Worm (Caenorhabditis elegans) whole organism, young adult: ENCODE data around the gene phat-7.

Source experiments
- C17E4.6 ChIP-seq: fragments of 200-800 bp; sonication (Bioruptor generic); IDR thresholded peaks from 2 replicates; pipeline ENCODE4 v1.3.6; 2022; ENCODE audit warnings: missing genetic modification reagents, missing genetic modification characterization, missing compliant biosample characterization
- F57A8.1 ChIP-seq: fragments of 200-800 bp; sonication (Bioruptor generic); optimal IDR thresholded peaks from 2 replicates; lab custom pipeline; 2018; ENCODE audit warnings: mild to moderate bottlenecking, missing genetic modification characterization, moderate library complexity, missing compliant biosample characterization
- K11D2.4 ChIP-seq: fragments of 200-800 bp; sonication (Bioruptor generic); IDR thresholded peaks from 2 replicates; pipeline ENCODE4 v1.3.6; 2022; ENCODE audit warnings: missing genetic modification reagents, missing genetic modification characterization, missing compliant biosample characterization
- T07F8.4 ChIP-seq: sonication (generic microtip); optimal IDR thresholded peaks from 2 replicates; lab custom pipeline; 2016; ENCODE audit warnings: mild to moderate bottlenecking, missing genetic modification characterization, moderate library complexity, missing compliant biosample characterization
- T26A5.8 ChIP-seq: sonication (generic microtip); optimal IDR thresholded peaks from 2 replicates; lab custom pipeline; 2016; ENCODE audit warnings: missing genetic modification characterization, missing compliant biosample characterization
- aptf-2 ChIP-seq: fragments of 200-800 bp; sonication (Bioruptor generic); conservative IDR thresholded peaks from 2 replicates; pipeline ENCODE4 v1.3.6; 2022; ENCODE audit warnings: missing genetic modification reagents, missing genetic modification characterization, missing compliant biosample characterization
- aptf-3 ChIP-seq: fragments of 200-800 bp; sonication (Bioruptor generic); IDR thresholded peaks from 2 replicates; pipeline ENCODE4 v1.3.6; 2022; ENCODE audit warnings: missing genetic modification characterization, missing compliant biosample characterization
- atf-7 ChIP-seq: sonication (generic microtip); optimal IDR thresholded peaks from 2 replicates; lab custom pipeline; 2017; ENCODE audit warnings: mild to moderate bottlenecking, missing genetic modification characterization, missing compliant biosample characterization
- attf-5 ChIP-seq: fragments of 200-800 bp; sonication (Bioruptor generic); optimal IDR thresholded peaks from 2 replicates; lab custom pipeline; 2018; ENCODE audit warnings: mild to moderate bottlenecking, missing genetic modification characterization, missing compliant biosample characterization
- bed-1 ChIP-seq: fragments of 200-800 bp; sonication (Bioruptor generic); IDR thresholded peaks from 2 replicates; pipeline ENCODE4 v1.3.6; 2022; ENCODE audit warnings: missing genetic modification reagents, missing genetic modification characterization, missing compliant biosample characterization
- bed-2 ChIP-seq: fragments of 200-800 bp; sonication (Bioruptor generic); IDR thresholded peaks from 2 replicates; pipeline ENCODE4 v1.3.6; 2022; ENCODE audit warnings: missing genetic modification reagents, missing genetic modification characterization, missing compliant biosample characterization
- ceh-27 ChIP-seq: fragments of 200-800 bp; sonication (Bioruptor generic); optimal IDR thresholded peaks from 2 replicates; lab custom pipeline; 2018; ENCODE audit warnings: mild to moderate bottlenecking, missing genetic modification characterization, moderate library complexity, missing compliant biosample characterization
- ceh-79 ChIP-seq: sonication (generic microtip); optimal IDR thresholded peaks from 2 replicates; lab custom pipeline; 2017; ENCODE audit warnings: mild to moderate bottlenecking, missing genetic modification characterization, missing compliant biosample characterization
- die-1 ChIP-seq: sonication (generic microtip); optimal IDR thresholded peaks from 2 replicates; lab custom pipeline; 2016; ENCODE audit warnings: missing genotype, mild to moderate bottlenecking, missing genetic modification characterization, missing compliant biosample characterization
- efl-1 ChIP-seq: fragments of 150-350 bp; optimal IDR thresholded peaks from 2 replicates; lab custom pipeline; 2014; ENCODE audit warnings: missing biosample characterization, missing genetic modification reagents, missing genetic modification characterization
- egl-44 ChIP-seq: fragments of 200-800 bp; sonication (Bioruptor generic); IDR thresholded peaks from 2 replicates; pipeline ENCODE4 v1.3.6; 2022; ENCODE audit warnings: missing genetic modification reagents, missing genetic modification characterization, missing compliant biosample characterization
- egrh-3 ChIP-seq: fragments of 200-800 bp; sonication (Bioruptor generic); IDR thresholded peaks from 2 replicates; pipeline ENCODE4 v1.3.6; 2022; ENCODE audit warnings: missing genetic modification reagents, missing genetic modification characterization, missing compliant biosample characterization
- ets-4 ChIP-seq: fragments of 200-800 bp; sonication (Bioruptor generic); optimal IDR thresholded peaks from 2 replicates; lab custom pipeline; 2018; ENCODE audit warnings: mild to moderate bottlenecking, missing genetic modification characterization, missing compliant biosample characterization
- hlh-26 ChIP-seq: fragments of 200-800 bp; sonication (Bioruptor generic); conservative IDR thresholded peaks from 2 replicates; pipeline ENCODE4 v1.3.6; 2022; ENCODE audit warnings: missing genetic modification reagents, missing genetic modification characterization, missing compliant biosample characterization
- let-526 ChIP-seq: fragments of 200-800 bp; sonication (Bioruptor generic); IDR thresholded peaks from 2 replicates; pipeline ENCODE4 v1.3.6; 2022; ENCODE audit warnings: missing genetic modification reagents, missing genetic modification characterization, missing compliant biosample characterization
- lin-26 ChIP-seq: fragments of 200-800 bp; sonication (Bioruptor generic); IDR thresholded peaks from 2 replicates; pipeline ENCODE4 v1.3.6; 2022; ENCODE audit warnings: missing genetic modification reagents, missing genetic modification characterization, missing compliant biosample characterization
- lin-35 ChIP-seq, 3 experiments: fragments of 150-350 bp in 2 of 3; sonication (generic microtip) in 1 of 3; optimal IDR thresholded peaks; 2 replicates each; lab custom pipeline; 2014 to 2018; ENCODE audit warnings: missing biosample characterization in 3 of 3, missing genetic modification characterization in 3 of 3, missing genetic modification reagents in 3 of 3
- lin-40 ChIP-seq: sonication (generic microtip); optimal IDR thresholded peaks from 2 replicates; lab custom pipeline; 2016; ENCODE audit warnings: missing genetic modification characterization, mild to moderate bottlenecking, missing compliant biosample characterization, missing genotype, missing genetic modification reagents
- lin-54 ChIP-seq: fragments of 200-800 bp; sonication (Bioruptor generic); optimal IDR thresholded peaks from 2 replicates; lab custom pipeline; 2018; ENCODE audit warnings: mild to moderate bottlenecking, missing genetic modification characterization, missing compliant biosample characterization
- lsy-27 ChIP-seq: sonication (generic microtip); optimal IDR thresholded peaks from 2 replicates; lab custom pipeline; 2017; ENCODE audit warnings: missing genetic modification characterization, mild to moderate bottlenecking, missing compliant biosample characterization, antibody characterized with exemption, missing genotype, borderline replicate concordance; ENCODE audit not compliant: insufficient read depth
- madf-8 ChIP-seq: fragments of 200-800 bp; sonication (Bioruptor generic); conservative IDR thresholded peaks from 2 replicates; pipeline ENCODE4 v1.3.6; 2022; ENCODE audit warnings: missing genetic modification reagents, missing genetic modification characterization, missing compliant biosample characterization
- mcd-1 ChIP-seq: fragments of 200-800 bp; sonication (Bioruptor generic); IDR thresholded peaks from 2 replicates; pipeline ENCODE4 v1.3.6; 2022; ENCODE audit warnings: missing genetic modification reagents, missing genetic modification characterization, missing compliant biosample characterization
- mes-4 ChIP-seq: sonication (generic microtip); optimal IDR thresholded peaks from 2 replicates; lab custom pipeline; 2016; ENCODE audit warnings: missing genotype, missing genetic modification characterization, missing compliant biosample characterization
- nfya-2 ChIP-seq: fragments of 200-800 bp; sonication (Bioruptor generic); IDR thresholded peaks from 2 replicates; pipeline ENCODE4 v1.3.6; 2022; ENCODE audit warnings: missing genetic modification reagents, missing genetic modification characterization, missing compliant biosample characterization
- nfyb-1 ChIP-seq: fragments of 200-800 bp; sonication (Bioruptor generic); IDR thresholded peaks from 2 replicates; pipeline ENCODE4 v1.3.6; 2022; ENCODE audit warnings: missing genetic modification reagents, missing genetic modification characterization, missing compliant biosample characterization
- nhr-27 ChIP-seq: fragments of 200-800 bp; sonication (Bioruptor generic); optimal IDR thresholded peaks from 2 replicates; lab custom pipeline; 2018; ENCODE audit warnings: mild to moderate bottlenecking, missing genetic modification characterization, moderate library complexity, missing compliant biosample characterization
- rec-8 ChIP-seq, 2 experiments: sonication (generic microtip); optimal IDR thresholded peaks; 2 replicates each; lab custom pipeline; 2016; ENCODE audit warnings: mild to moderate bottlenecking in 2 of 2, missing genetic modification characterization in 2 of 2, missing genetic modification reagents in 2 of 2, missing genotype in 2 of 2, missing biosample characterization in 1 of 2, missing compliant biosample characterization in 1 of 2, moderate library complexity in 1 of 2
- snpc-1.3 ChIP-seq: sonication (generic microtip); optimal IDR thresholded peaks from 2 replicates; lab custom pipeline; 2017; ENCODE audit warnings: missing genetic modification characterization, mild to moderate bottlenecking, missing compliant biosample characterization, antibody characterized with exemption, moderate library complexity, missing genotype, missing genetic modification reagents; ENCODE audit not compliant: insufficient read depth
- snpc-4 ChIP-seq, 5 experiments: fragments of 150-350 bp in 1 of 5; sonication (generic microtip) in 4 of 5; optimal IDR thresholded peaks; 2 replicates each; lab custom pipeline; 2014 to 2018; ENCODE audit warnings: missing genetic modification characterization in 5 of 5, missing biosample characterization in 3 of 5, antibody characterized with exemption in 2 of 5, mild to moderate bottlenecking in 2 of 5, missing compliant biosample characterization in 2 of 5, missing genotype in 2 of 5, moderate library complexity in 2 of 5, missing genetic modification reagents in 1 of 5
- xnd-1 ChIP-seq: sonication (generic microtip); optimal IDR thresholded peaks from 2 replicates; lab custom pipeline; 2016; ENCODE audit warnings: missing genotype, missing genetic modification reagents, missing genetic modification characterization, missing compliant biosample characterization
- zfh-2 ChIP-seq: fragments of 200-800 bp; sonication (Bioruptor generic); conservative IDR thresholded peaks from 2 replicates; pipeline ENCODE4 v1.3.6; 2022; ENCODE audit warnings: missing genetic modification reagents, missing genetic modification characterization, missing compliant biosample characterization
- ztf-18 ChIP-seq: sonication (generic microtip); optimal IDR thresholded peaks from 2 replicates; lab custom pipeline; 2016; ENCODE audit warnings: missing genotype, mild to moderate bottlenecking, missing genetic modification characterization, missing compliant biosample characterization
- ztf-22 ChIP-seq: fragments of 200-800 bp; sonication (Bioruptor generic); optimal IDR thresholded peaks from 2 replicates; lab custom pipeline; 2018; ENCODE audit warnings: mild to moderate bottlenecking, missing genetic modification characterization, moderate library complexity, missing compliant biosample characterization
- ztf-25 ChIP-seq: fragments of 200-800 bp; sonication (Bioruptor generic); IDR thresholded peaks from 2 replicates; pipeline ENCODE4 v1.3.6; 2022; ENCODE audit warnings: missing genetic modification reagents, missing genetic modification characterization, missing compliant biosample characterization

phat-7 gene

ce11 chrV:4010170-4010569 lies 36.1 kb upstream of the phat-7 start, which contains the start of gene srh-4:
srh-4 (plus strand) TSS chrV:4010470.
- TF ChIP-seq rec-8 (tag; optimal IDR thresholded peaks at IDR 0.05; lab: Kevin White, UChicago) (no peak), F57A8.1 (GFP tag; lab: Kevin White, UChicago) (no peak), bed-1 (GFP tag; lab: Robert Waterston, UW) (no peak), egrh-3 (GFP tag; lab: Robert Waterston, UW) (no peak), xnd-1 (tag; lab: Kevin White, UChicago) (no peak), attf-5 (GFP tag; lab: Kevin White, UChicago) (no peak), lsy-27 (no peak), egl-44 (no peak), nfya-2 (no peak), efl-1 (GFP tag; lab: Kevin White, UChicago) (no peak), lin-26 (GFP tag; lab: Robert Waterston, UW) (no peak), aptf-3 (no peak), mcd-1 (GFP tag; lab: Robert Waterston, UW) (no peak), bed-2 (GFP tag; lab: Robert Waterston, UW) (no peak), K11D2.4 (GFP tag; lab: Robert Waterston, UW) (no peak)
- TF ChIP-seq, all 124 proteins: peak for 0

ce11 chrV:4016780-4017179 lies 29.4 kb upstream of the phat-7 start, which contains the start of gene srw-89:
srw-89 (plus strand) TSS chrV:4017080.
- TF ChIP-seq ets-4 (GFP tag; lab: Kevin White, UChicago) (no peak), snpc-1.3 (tag; lab: Kevin White, UChicago) (no peak), mes-4 (tag; lab: Kevin White, UChicago) (no peak), C17E4.6 (GFP tag; lab: Robert Waterston, UW) (no peak), lsy-27 (no peak), efl-1 (GFP tag; lab: Kevin White, UChicago) (no peak), nfyb-1 (GFP tag; lab: Robert Waterston, UW) (no peak), ztf-22 (GFP tag; lab: Kevin White, UChicago) (no peak), die-1 (tag; lab: Kevin White, UChicago) (no peak), nhr-27 (tag; lab: Kevin White, UChicago) (no peak), hlh-26 (GFP tag; lab: Robert Waterston, UW) (no peak), ceh-27 (no peak), F57A8.1 (GFP tag; lab: Kevin White, UChicago) (no peak), atf-7 (no peak), lin-40 (tag; lab: Kevin White, UChicago) (no peak), snpc-4 (GFP tag; optimal IDR thresholded peaks at IDR 0.05; lab: Kevin White, UChicago) (no peak), snpc-4 (tag; optimal IDR thresholded peaks at IDR 0.05; lab: Kevin White, UChicago) (no peak), T26A5.8 (tag; lab: Kevin White, UChicago) (no peak), ztf-18 (tag; lab: Kevin White, UChicago) (no peak), K11D2.4 (GFP tag; lab: Robert Waterston, UW) (no peak), T07F8.4 (tag; lab: Kevin White, UChicago) (no peak)

ce11 chrV:4018591-4018990 lies 27.6 kb upstream of the phat-7 start:
- TF ChIP-seq madf-8 (GFP tag; lab: Robert Waterston, UW) (no peak), zfh-2 (GFP tag; lab: Robert Waterston, UW) (no peak), aptf-2 (GFP tag; lab: Robert Waterston, UW) (no peak), lin-35 (GFP tag; optimal IDR thresholded peaks at IDR 0.05; lab: Kevin White, UChicago) (no peak), lin-54 (GFP tag; lab: Kevin White, UChicago) (no peak), ztf-25 (GFP tag; lab: Robert Waterston, UW) (no peak), ceh-79 (tag; lab: Kevin White, UChicago) (no peak), let-526 (GFP tag; lab: Robert Waterston, UW) (no peak)
